Fruit fly (Drosophila melanogaster): ENCODE results near the gene yellow-h.
A peak's percentile ranks its signal among the peaks of the same experiment; 100 is the strongest.

The yellow-h gene

dm6 chr4:179062-179919 lies 48.4 kb upstream of the yellow-h start, which contains the start of gene Arl4 (continued):
- TF ChIP-seq chif (GFP tag; optimal IDR thresholded peaks at IDR 0.05): no peak
- no peak for TF ChIP-seq sim (GFP tag; IDR thresholded peaks at IDR 0.05)
- peak; percentile 5 for TF ChIP-seq CG30403 (GFP tag; optimal IDR thresholded peaks at IDR 0.05)
- TF ChIP-seq CG6272 (GFP tag; IDR thresholded peaks at IDR 0.05): no peak
- no peak for TF ChIP-seq MTF-1 (GFP tag; optimal IDR thresholded peaks at IDR 0.05; ENCODE audit: borderline replicate concordance)
- no peak for TF ChIP-seq wor (GFP tag; IDR thresholded peaks at IDR 0.05)
- peak; percentile 97 for TF ChIP-seq CG30020 (tag; optimal IDR thresholded peaks at IDR 0.05)
- no peak for TF ChIP-seq CG16815 (GFP tag; optimal IDR thresholded peaks at IDR 0.05)
- peak; percentile 65 for TF ChIP-seq Sry-δ (GFP tag; optimal IDR thresholded peaks at IDR 0.05)
- no peak for TF ChIP-seq CG5180 (GFP tag; optimal IDR thresholded peaks at IDR 0.05)
- no peak for TF ChIP-seq Chrac-16 (GFP tag; optimal IDR thresholded peaks at IDR 0.05)
- TF ChIP-seq nau (GFP tag; optimal IDR thresholded peaks at IDR 0.05): no peak
- TF ChIP-seq jigr1 (GFP tag; IDR thresholded peaks at IDR 0.05): no peak
- no peak for TF ChIP-seq Bgb (GFP tag; IDR thresholded peaks at IDR 0.05; ENCODE audit: partially characterized antibody)
- no peak for TF ChIP-seq sima (GFP tag; optimal IDR thresholded peaks at IDR 0.05)
- no peak for TF ChIP-seq CG34422 (GFP tag; IDR thresholded peaks at IDR 0.05)
- TF ChIP-seq abd-A (tag; optimal IDR thresholded peaks at IDR 0.05): no peak
- 0 out of 2 replicates have a peak, but pooled peaks have one; percentile 36 for TF ChIP-seq CG31441 (GFP tag; IDR thresholded peaks at IDR 0.05)
- TF ChIP-seq CG8359 (GFP tag; optimal IDR thresholded peaks at IDR 0.05; ENCODE audit: borderline replicate concordance): no peak
- TF ChIP-seq CG8944 (GFP tag; optimal IDR thresholded peaks at IDR 0.05): no peak
- peak; percentile 98 for TF ChIP-seq CG7357 (GFP tag; IDR thresholded peaks at IDR 0.05)
- no peak for TF ChIP-seq Dip2 (GFP tag; IDR thresholded peaks at IDR 0.05)
- no peak for TF ChIP-seq CG8388 (GFP tag; optimal IDR thresholded peaks at IDR 0.05)
- no peak for TF ChIP-seq pb (GFP tag; optimal IDR thresholded peaks at IDR 0.05)
- no peak for TF ChIP-seq CG18619 (GFP tag; optimal IDR thresholded peaks at IDR 0.05)
- no peak for TF ChIP-seq CG12391 (tag; optimal IDR thresholded peaks at IDR 0.05)
- no peak for TF ChIP-seq zen2 (GFP tag; IDR thresholded peaks at IDR 0.05; ENCODE audit: partially characterized antibody)
- TF ChIP-seq H15 (GFP tag; IDR thresholded peaks at IDR 0.05): no peak
- TF ChIP-seq CG8765 (GFP tag; IDR thresholded peaks at IDR 0.05): no peak
- TF ChIP-seq rib (GFP tag; IDR thresholded peaks at IDR 0.05): no peak
- TF ChIP-seq yki (optimal IDR thresholded peaks at IDR 0.05): no peak
- TF ChIP-seq Doc2 (GFP tag; IDR thresholded peaks at IDR 0.05): no peak
- no peak for TF ChIP-seq CG4854 (GFP tag; optimal IDR thresholded peaks at IDR 0.05)
- TF ChIP-seq CG4404 (GFP tag; IDR thresholded peaks at IDR 0.05): no peak
- TF ChIP-seq CG30431 (GFP tag; optimal IDR thresholded peaks at IDR 0.05): no peak
- TF ChIP-seq Scr (GFP tag; IDR thresholded peaks at IDR 0.05; ENCODE audit: partially characterized antibody): no peak; the same call in 1 of the 2 replicates
- no peak for TF ChIP-seq CG11560 (tag; IDR thresholded peaks at IDR 0.05)
- no peak for TF ChIP-seq CG16813 (GFP tag; IDR thresholded peaks at IDR 0.05; ENCODE audit: partially characterized antibody)
- TF ChIP-seq Gug (GFP tag; IDR thresholded peaks at IDR 0.05): no peak; the same call in 3 of the 4 replicates
- TF ChIP-seq CG3281 (GFP tag; optimal IDR thresholded peaks at IDR 0.05): no peak
- no peak for TF ChIP-seq Rx (GFP tag; IDR thresholded peaks at IDR 0.05)
- peak; percentile 31 for TF ChIP-seq MBD-R2 (GFP tag; IDR thresholded peaks at IDR 0.05)
- no peak for TF ChIP-seq Opbp (GFP tag; IDR thresholded peaks at IDR 0.05; ENCODE audit: partially characterized antibody)
- TF ChIP-seq kni (GFP tag; optimal IDR thresholded peaks at IDR 0.05): peak; percentile 57
- no peak for TF ChIP-seq CG15479 (GFP tag; optimal IDR thresholded peaks at IDR 0.05)
- no peak for TF ChIP-seq CG10979 (tag; optimal IDR thresholded peaks at IDR 0.05)
- no peak for TF ChIP-seq Blimp-1 (GFP tag; optimal IDR thresholded peaks at IDR 0.05)
- peak; percentile 8 for TF ChIP-seq Fer2 (tag; optimal IDR thresholded peaks at IDR 0.05)
- TF ChIP-seq Dad (GFP tag; optimal IDR thresholded peaks at IDR 0.05): no peak

All from whole organism, embryonic.